Worm (Caenorhabditis elegans) whole organism, L2 larva: ENCODE data around the gene tir-1.

Source experiments
- lin-13 ChIP-seq: fragments of 150-350 bp; optimal IDR thresholded peaks from 2 replicates; lab custom pipeline; 2014; ENCODE audit warnings: missing biosample characterization, missing genetic modification reagents, missing genetic modification characterization
- mdl-1 ChIP-seq, 2 experiments: fragments of 150-350 bp in 1 of 2; sonication (generic microtip) in 1 of 2; optimal IDR thresholded peaks; 2 replicates each; lab custom pipeline; 2017; ENCODE audit warnings: missing biosample characterization in 2 of 2, missing genetic modification characterization in 2 of 2
- unc-62 ChIP-seq: fragments of 150-350 bp; optimal IDR thresholded peaks from 2 replicates; lab custom pipeline; 2014; ENCODE audit warnings: missing biosample characterization, missing genetic modification reagents, missing genetic modification characterization
- zag-1 ChIP-seq: fragments of 150-350 bp; optimal IDR thresholded peaks from 2 replicates; lab custom pipeline; 2014; ENCODE audit warnings: missing biosample characterization, missing genetic modification characterization
- ztf-4 ChIP-seq: fragments of 150-350 bp; optimal IDR thresholded peaks from 2 replicates; lab custom pipeline; 2014; ENCODE audit warnings: missing biosample characterization, missing genetic modification characterization

DNA sequence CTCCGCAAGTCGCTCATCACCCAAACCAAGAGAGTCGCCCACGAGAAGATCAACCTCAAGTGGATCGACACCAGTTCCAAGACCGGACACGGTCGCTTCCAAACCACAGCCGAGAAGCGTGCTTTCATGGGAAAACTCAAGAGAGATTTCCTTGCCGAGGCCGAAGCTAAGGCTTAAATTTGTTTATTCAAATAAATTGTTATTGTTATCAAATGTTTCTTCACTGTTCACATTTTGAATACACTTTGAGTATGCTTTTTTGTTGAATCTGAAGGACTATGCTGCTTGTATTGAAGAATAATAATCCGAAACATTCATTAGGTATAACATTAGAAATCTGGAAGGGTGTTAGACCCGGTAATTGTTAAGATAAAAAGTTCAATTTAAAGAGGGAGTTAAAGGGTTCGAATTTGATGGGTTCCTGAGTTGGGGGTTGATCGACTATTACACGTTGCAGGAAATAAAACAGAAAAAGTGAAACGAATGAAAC is 32.1 kb downstream of the tir-1 start:
- TF ChIP-seq mdl-1 (tag; optimal IDR thresholded peaks at IDR 0.05; lab: Kevin White, UChicago) (no peak), zag-1 (tag; lab: Kevin White, UChicago) (no peak), ztf-4 (peak; percentile 25), unc-62 (no peak), lin-13 (GFP tag; lab: Kevin White, UChicago) (no peak)
